Worm (Caenorhabditis elegans) whole organism, L4 larva: Measurements from ENCODE around the gene ccep-135.

ENCODE experiments used
- F26F4.8 ChIP-seq: fragments of 200-800 bp; sonication (Bioruptor generic); conservative IDR thresholded peaks from 2 replicates; pipeline ENCODE4 v1.3.6; 2022; ENCODE audit warnings: missing genetic modification characterization, missing compliant biosample characterization
- Y5F2A.4 ChIP-seq: fragments of 200-800 bp; sonication (Bioruptor generic); optimal IDR thresholded peaks from 2 replicates; lab custom pipeline; 2018; ENCODE audit warnings: mild to moderate bottlenecking, missing genetic modification characterization, missing compliant biosample characterization
- aly-2 ChIP-seq: sonication (generic microtip); optimal IDR thresholded peaks from 2 replicates; lab custom pipeline; 2018; ENCODE audit warnings: missing biosample characterization, missing genetic modification characterization
- ceh-28 ChIP-seq: fragments of 150-350 bp; optimal IDR thresholded peaks from 2 replicates; lab custom pipeline; 2014; ENCODE audit warnings: missing biosample characterization, missing genetic modification reagents, missing genetic modification characterization
- ceh-44 ChIP-seq: fragments of 200-800 bp; sonication (Bioruptor generic); IDR thresholded peaks from 2 replicates; pipeline ENCODE4 v1.3.6; 2022; ENCODE audit warnings: missing genetic modification reagents, missing genetic modification characterization, missing compliant biosample characterization
- daf-16 ChIP-seq, 3 experiments: sonication (generic microtip); optimal IDR thresholded peaks; 2 replicates each; lab custom pipeline; 2016 to 2017; ENCODE audit warnings: missing genetic modification characterization in 3 of 3, missing genetic modification reagents in 3 of 3, mild to moderate bottlenecking in 2 of 3, missing compliant biosample characterization in 2 of 3, missing biosample characterization in 1 of 3, moderate library complexity in 1 of 3
- dmd-9 ChIP-seq: fragments of 200-800 bp; sonication (Bioruptor generic); IDR thresholded peaks from 2 replicates; pipeline ENCODE4 v1.3.6; 2022; ENCODE audit warnings: missing genetic modification reagents, missing genetic modification characterization, missing compliant biosample characterization
- egl-43 ChIP-seq: fragments of 200-800 bp; sonication (Bioruptor generic); IDR thresholded peaks from 2 replicates; pipeline ENCODE4 v1.3.6; 2022; ENCODE audit warnings: missing genetic modification reagents, missing genetic modification characterization, missing compliant biosample characterization
- jun-1 ChIP-seq: fragments of 150-350 bp; optimal IDR thresholded peaks from 2 replicates; lab custom pipeline; 2014; ENCODE audit warnings: missing biosample characterization, missing genetic modification reagents, missing genetic modification characterization
- lin-1 ChIP-seq: fragments of 200-800 bp; sonication (Bioruptor generic); IDR thresholded peaks from 2 replicates; pipeline ENCODE4 v1.3.6; 2022; ENCODE audit warnings: missing genetic modification reagents, missing genetic modification characterization, missing compliant biosample characterization
- lin-13 ChIP-seq: fragments of 150-350 bp; optimal IDR thresholded peaks from 2 replicates; lab custom pipeline; 2014; ENCODE audit warnings: missing biosample characterization, missing genetic modification reagents, missing genetic modification characterization
- lsy-2 ChIP-seq, 2 experiments: fragments of 150-350 bp in 1 of 2; sonication (generic microtip) in 1 of 2; optimal IDR thresholded peaks; 2 replicates each; lab custom pipeline; 2014 to 2017; ENCODE audit warnings: missing biosample characterization in 2 of 2, missing genetic modification characterization in 2 of 2
- mdl-1 ChIP-seq, 2 experiments: fragments of 150-350 bp in 1 of 2; sonication (generic microtip) in 1 of 2; optimal IDR thresholded peaks; 2 replicates each; lab custom pipeline; 2014 to 2017; ENCODE audit warnings: missing biosample characterization in 2 of 2, missing genetic modification characterization in 2 of 2
- mep-1 ChIP-seq: fragments of 150-350 bp; sonication (generic microtip); optimal IDR thresholded peaks from 3 replicates; lab custom pipeline; 2014; ENCODE audit warnings: missing biosample characterization, missing genetic modification characterization
- mxl-2 ChIP-seq: fragments of 200-800 bp; sonication (Bioruptor generic); conservative IDR thresholded peaks from 2 replicates; pipeline ENCODE4 v1.3.6; 2022; ENCODE audit warnings: missing genetic modification reagents, missing genetic modification characterization, missing compliant biosample characterization
- nhr-102 ChIP-seq: sonication (generic microtip); optimal IDR thresholded peaks from 2 replicates; lab custom pipeline; 2016; ENCODE audit warnings: mild to moderate bottlenecking, missing genetic modification characterization, moderate library complexity, missing compliant biosample characterization
- nhr-28 ChIP-seq: fragments of 150-350 bp; optimal IDR thresholded peaks from 2 replicates; lab custom pipeline; 2014; ENCODE audit warnings: missing biosample characterization, missing genetic modification characterization
- nhr-41 ChIP-seq: fragments of 200-800 bp; sonication (Bioruptor generic); IDR thresholded peaks from 2 replicates; pipeline ENCODE4 v1.3.6; 2022; ENCODE audit warnings: missing genetic modification reagents, missing genetic modification characterization, missing compliant biosample characterization
- pha-4 ChIP-seq, 2 experiments: fragments of 150-350 bp in 1 of 2; fragments of 200-800 bp in 1 of 2; sonication (Bioruptor generic) in 1 of 2; IDR thresholded peaks in 1 of 2; optimal IDR thresholded peaks in 1 of 2; 2 replicates each; pipeline versions ENCODE4 v1.3.6 to Lab custom; 2014 to 2022; ENCODE audit warnings: missing genetic modification characterization in 2 of 2, missing genetic modification reagents in 2 of 2, missing biosample characterization in 1 of 2, missing compliant biosample characterization in 1 of 2
- php-3 ChIP-seq: fragments of 200-800 bp; sonication (Bioruptor generic); IDR thresholded peaks from 2 replicates; pipeline ENCODE4 v1.3.6; 2022; ENCODE audit warnings: missing genetic modification reagents, missing genetic modification characterization, missing compliant biosample characterization
- pqm-1 ChIP-seq: sonication (generic microtip); optimal IDR thresholded peaks from 2 replicates; lab custom pipeline; 2017; ENCODE audit warnings: missing biosample characterization, missing genetic modification characterization
- rbr-2 ChIP-seq: sonication (generic microtip); optimal IDR thresholded peaks from 2 replicates; lab custom pipeline; 2016; ENCODE audit warnings: missing genotype, missing genetic modification characterization, missing compliant biosample characterization
- sdz-12 ChIP-seq: fragments of 200-800 bp; sonication (Bioruptor generic); optimal IDR thresholded peaks from 2 replicates; lab custom pipeline; 2018; ENCODE audit warnings: mild to moderate bottlenecking, missing genetic modification characterization, missing compliant biosample characterization
- set-16 ChIP-seq: fragments of 200-800 bp; sonication (Bioruptor generic); IDR thresholded peaks from 2 replicates; pipeline ENCODE4 v1.3.6; 2022; ENCODE audit warnings: missing genetic modification reagents, missing genetic modification characterization, missing compliant biosample characterization
- skn-1 ChIP-seq: fragments of 150-350 bp; optimal IDR thresholded peaks from 2 replicates; lab custom pipeline; 2014; ENCODE audit warnings: missing biosample characterization, missing genetic modification characterization
- snpc-1.2 ChIP-seq: fragments of 200-800 bp; sonication (Bioruptor generic); IDR thresholded peaks from 2 replicates; pipeline ENCODE4 v1.3.6; 2022; ENCODE audit warnings: missing genetic modification reagents, missing genetic modification characterization, missing compliant biosample characterization
- tag-97 ChIP-seq: fragments of 200-800 bp; sonication (Bioruptor generic); IDR thresholded peaks from 2 replicates; pipeline ENCODE4 v1.3.6; 2022; ENCODE audit warnings: missing genetic modification characterization, missing compliant biosample characterization
- unc-130 ChIP-seq: sonication (generic microtip); optimal IDR thresholded peaks from 2 replicates; lab custom pipeline; 2016; ENCODE audit warnings: missing genetic modification reagents, missing genetic modification characterization, missing compliant biosample characterization
- unc-62 ChIP-seq, 3 experiments: fragments of 150-350 bp in 1 of 3; sonication (generic microtip); optimal IDR thresholded peaks in 2 of 3; peaks in 1 of 3; 1 replicate in 1 of 3; 2 replicates in 2 of 3; lab custom pipeline; 2014 to 2017; ENCODE audit warnings: missing biosample characterization in 3 of 3, missing genetic modification characterization in 3 of 3, missing genetic modification reagents in 3 of 3, missing genotype in 1 of 3
- zag-1 ChIP-seq: fragments of 150-350 bp; optimal IDR thresholded peaks from 2 replicates; lab custom pipeline; 2014; ENCODE audit warnings: missing biosample characterization, missing genetic modification characterization
- zfp-3 ChIP-seq: fragments of 200-800 bp; sonication (Bioruptor generic); conservative IDR thresholded peaks from 2 replicates; pipeline ENCODE4 v1.3.6; 2022; ENCODE audit warnings: missing genetic modification reagents, missing genetic modification characterization, missing compliant biosample characterization
- zip-11 ChIP-seq: fragments of 200-800 bp; sonication (Bioruptor generic); IDR thresholded peaks from 2 replicates; pipeline ENCODE4 v1.3.6; 2022; ENCODE audit warnings: missing genetic modification characterization, missing compliant biosample characterization
- zip-2 ChIP-seq: fragments of 150-350 bp; optimal IDR thresholded peaks from 2 replicates; lab custom pipeline; 2014; ENCODE audit warnings: missing biosample characterization, missing genetic modification characterization
- ztf-7 ChIP-seq: fragments of 150-350 bp; optimal IDR thresholded peaks from 2 replicates; lab custom pipeline; 2014; ENCODE audit warnings: missing biosample characterization, missing genetic modification characterization

ccep-135 gene

DNA sequence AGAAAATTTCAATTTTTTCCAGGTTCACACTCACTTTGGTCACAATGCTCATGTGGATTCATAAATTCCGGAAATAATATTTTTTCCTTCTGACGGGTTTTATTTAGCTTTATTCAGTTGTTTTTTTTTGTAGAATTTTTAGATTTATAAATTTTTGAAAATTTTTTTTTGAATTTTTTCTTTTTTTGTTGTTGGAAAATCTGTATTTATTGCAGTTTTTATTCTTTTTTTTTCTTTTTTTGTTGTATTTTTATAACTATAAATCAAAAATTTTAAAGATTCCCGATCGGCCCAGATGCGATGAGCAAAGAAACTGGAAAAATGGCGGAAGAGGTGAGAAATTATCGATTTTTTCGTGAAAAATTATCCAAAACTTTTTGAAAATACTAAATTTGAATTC, at the start of gene ccep-135:
ccep-135 (plus strand) TSS at position 301 of the 400 bp plus-strand sequence.
- TF ChIP-seq lin-13 (GFP tag; lab: Kevin White, UChicago) (no peak), unc-130 (GFP tag; lab: Kevin White, UChicago) (no peak), nhr-28 (tag; lab: Kevin White, UChicago) (no peak), unc-62 (GFP tag; optimal IDR thresholded peaks at IDR 0.05 in 1 of 2; lab: Kevin White, UChicago) (no peak), unc-62 (tag; optimal IDR thresholded peaks at IDR 0.05; lab: Kevin White, UChicago) (no peak), mep-1 (tag; lab: Kevin White, UChicago) (no peak), skn-1 (tag; lab: Kevin White, UChicago) (no peak), lin-1 (GFP tag; lab: Robert Waterston, UW) (no peak), nhr-41 (GFP tag; lab: Robert Waterston, UW) (no peak), Y5F2A.4 (GFP tag; lab: Kevin White, UChicago) (no peak), ceh-44 (GFP tag; lab: Robert Waterston, UW) (no peak)
- TF ChIP-seq, all 104 proteins: peak for 0

DNA sequence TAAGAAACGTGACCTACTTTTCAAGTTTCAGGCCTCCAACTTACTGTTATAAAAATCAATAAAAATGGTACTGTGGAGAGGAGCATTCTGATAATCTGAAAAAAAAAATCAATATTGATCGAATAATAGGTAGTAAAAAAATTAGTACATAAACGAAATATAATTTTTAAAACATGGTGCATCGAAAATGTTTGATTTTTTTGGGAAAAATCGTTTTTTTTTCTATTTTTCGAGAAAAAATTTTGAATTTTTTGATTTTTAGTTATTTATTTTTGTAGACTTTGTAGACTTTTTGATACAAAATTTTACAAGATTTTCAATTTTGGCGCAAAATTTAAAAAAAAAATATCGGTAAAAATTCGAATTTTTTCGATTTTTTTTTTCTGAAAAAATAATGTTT, 44.6 kb upstream of the ccep-135 start, which contains the start of gene cutl-25:
cutl-25 (minus strand) TSS at position 101 of the 400 bp plus-strand sequence.
- TF ChIP-seq ceh-28 (peak; percentile 42), dmd-9 (GFP tag; lab: Robert Waterston, UW) (no peak)

DNA sequence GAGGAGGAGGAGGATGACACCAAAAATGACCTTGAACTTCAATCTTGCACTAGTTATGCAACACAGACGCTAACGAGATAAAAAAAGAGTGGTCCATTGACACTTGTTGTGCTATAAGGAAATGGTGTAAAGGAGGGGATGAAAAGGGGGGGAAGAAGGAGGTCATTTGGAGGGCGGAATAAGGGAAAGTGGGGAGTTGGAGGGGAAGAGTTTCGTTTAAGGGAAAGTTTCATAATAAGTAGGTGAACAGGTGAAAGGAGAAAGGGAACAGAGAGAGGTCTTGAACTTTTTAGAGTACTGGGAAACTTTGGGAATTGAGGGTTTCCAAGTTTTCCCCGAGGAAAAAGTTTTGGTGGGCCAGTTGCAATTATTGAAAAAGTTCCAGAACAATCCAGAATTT, 43.8 kb upstream of the ccep-135 start:
- TF ChIP-seq daf-16 (GFP tag; optimal IDR thresholded peaks at IDR 0.05; lab: Kevin White, UChicago) = no peak
- no peak for TF ChIP-seq daf-16 (tag; optimal IDR thresholded peaks at IDR 0.05; lab: Kevin White, UChicago)
- TF ChIP-seq set-16 (GFP tag; lab: Robert Waterston, UW) = no peak
- no peak for TF ChIP-seq php-3 (GFP tag; lab: Robert Waterston, UW)
- TF ChIP-seq zfp-3 (GFP tag; lab: Robert Waterston, UW) = no peak
- TF ChIP-seq pha-4 (GFP tag; IDR thresholded peaks at IDR 0.05; lab: Robert Waterston, UW) = no peak
- no peak for TF ChIP-seq pha-4 (tag; optimal IDR thresholded peaks at IDR 0.05; lab: Kevin White, UChicago)
- no peak for TF ChIP-seq lin-1 (GFP tag; lab: Robert Waterston, UW)
- no peak for TF ChIP-seq mep-1 (tag; lab: Kevin White, UChicago)
- no peak for TF ChIP-seq egl-43
- no peak for TF ChIP-seq nhr-102 (tag; lab: Kevin White, UChicago)
- TF ChIP-seq lsy-2 (tag; optimal IDR thresholded peaks at IDR 0.05; lab: Kevin White, UChicago) = no peak
- TF ChIP-seq mdl-1 (tag; optimal IDR thresholded peaks at IDR 0.05; lab: Kevin White, UChicago) = no peak
- TF ChIP-seq F26F4.8 (GFP tag; lab: Robert Waterston, UW) = no peak
- no peak for TF ChIP-seq zip-11 (GFP tag; lab: Robert Waterston, UW)
- no peak for TF ChIP-seq sdz-12 (GFP tag; lab: Kevin White, UChicago)
- TF ChIP-seq mxl-2 (GFP tag; lab: Robert Waterston, UW) = no peak
- TF ChIP-seq pqm-1 (tag; lab: Kevin White, UChicago) = no peak
- no peak for TF ChIP-seq tag-97 (GFP tag; lab: Robert Waterston, UW)
- no peak for TF ChIP-seq zip-2 (tag; lab: Kevin White, UChicago)
- TF ChIP-seq rbr-2 (tag; lab: Kevin White, UChicago) = no peak
- no peak for TF ChIP-seq aly-2 (tag; lab: Kevin White, UChicago)

DNA sequence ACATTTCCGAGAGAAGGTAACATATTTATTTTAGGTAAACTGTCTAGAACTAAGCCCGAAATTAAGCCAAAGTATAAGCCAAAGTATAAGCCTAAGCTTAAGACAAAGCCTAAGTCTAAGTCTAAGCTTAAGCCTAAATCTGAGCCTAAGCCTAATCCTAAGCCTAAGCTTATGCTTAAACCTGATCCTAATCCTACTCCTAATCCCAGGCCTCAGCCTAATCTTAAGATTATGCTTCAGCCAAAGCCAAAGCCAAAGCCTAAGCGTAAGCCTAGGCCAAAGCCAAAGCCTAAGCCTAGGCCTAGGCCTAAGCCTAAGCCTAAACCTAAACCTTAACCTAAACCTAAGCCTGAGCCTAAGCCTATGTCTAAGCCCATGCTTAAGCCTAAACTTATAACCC, 35.8 kb upstream of the ccep-135 start:
- TF ChIP-seq mdl-1 (tag; optimal IDR thresholded peaks at IDR 0.05; lab: Kevin White, UChicago) = no peak
- TF ChIP-seq snpc-1.2 = 0 out of 2 replicates have a peak, but pooled peaks have one; percentile 44
- 0 out of 2 replicates have a peak, but pooled peaks have one; percentile 15 for TF ChIP-seq ceh-44 (GFP tag; lab: Robert Waterston, UW)

- TF ChIP-seq jun-1 (tag; lab: Kevin White, UChicago) (no peak), zag-1 (tag; lab: Kevin White, UChicago) (no peak), ztf-7 (no peak)
Observed at ce11 chrIII:3060262-3060661, 31.4 kb upstream of the ccep-135 start, which contains the start of gene fipr-29. fipr-29 (minus strand) TSS chrIII:3060362.
